Worm (Caenorhabditis elegans) whole organism, dauer: Measurements from ENCODE around the gene C06E2.5.

Experiments used
- unc-62 ChIP-seq: sonication (generic microtip); optimal IDR thresholded peaks from 2 replicates; lab custom pipeline; 2017; ENCODE audit warnings: missing biosample characterization, missing genetic modification reagents, missing genetic modification characterization

Gene C06E2.5

DNA sequence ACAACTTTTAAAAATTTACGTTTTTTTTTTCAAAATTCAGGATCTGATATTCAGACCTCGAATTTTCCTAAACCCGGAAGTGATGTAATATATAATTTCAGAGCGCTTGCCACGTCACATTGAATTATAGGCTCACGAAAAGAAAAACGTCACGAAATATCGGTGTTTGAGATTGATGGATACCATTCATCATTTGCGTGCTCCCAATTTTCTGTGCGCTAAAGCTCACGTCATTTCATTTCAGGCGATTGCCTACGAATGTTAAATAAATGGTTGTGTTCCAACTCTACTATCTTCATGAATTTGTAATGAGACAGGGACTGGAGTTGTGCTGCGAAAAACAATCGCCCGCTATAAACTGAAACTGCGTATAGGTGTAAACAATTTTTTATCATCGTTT is 49.0 kb downstream of the C06E2.5 start:
- TF ChIP-seq unc-62 = no peak
